Worm (Caenorhabditis elegans): Measurements from ENCODE around the gene ccch-1.

DNA sequence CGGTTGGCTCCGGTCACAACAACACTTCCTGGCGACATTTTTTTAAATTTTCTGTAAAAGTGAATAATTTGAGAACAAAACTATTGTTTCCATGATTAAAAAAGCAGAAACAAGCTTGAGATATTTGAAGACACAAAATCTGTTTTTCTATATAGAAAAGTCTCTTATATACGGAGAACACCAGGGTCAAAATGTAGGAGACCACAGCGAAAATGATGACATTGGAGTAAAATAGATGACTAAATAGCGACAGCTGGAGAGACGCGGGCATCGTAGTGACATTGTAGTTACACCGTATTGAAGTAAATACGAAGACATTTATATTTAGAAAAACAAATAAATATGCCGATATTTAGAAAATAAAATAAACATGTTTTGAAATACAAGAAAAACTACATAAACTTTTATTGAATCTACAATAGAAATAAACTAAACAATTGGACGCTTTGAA, 11.5 kb upstream of the ccch-1 start, which contains the start of gene sdz-8:
- TF ChIP-seq him-1 (tag; optimal IDR thresholded peaks at IDR 0.05) (no peak), W03F9.2 (tag; optimal IDR thresholded peaks at IDR 0.05) (no peak)
